Fruit fly (Drosophila melanogaster) whole organism, adult: Measurements from ENCODE around the gene Tfb5.

ENCODE experiments used
- CG12768 ChIP-seq: fragments of 200-800 bp; sonication (Bioruptor generic); optimal IDR thresholded peaks from 2 replicates; lab custom pipeline; 2017; ENCODE audit warnings: missing biosample characterization, missing genetic modification characterization, mild to moderate bottlenecking, moderate library complexity, missing genetic modification reagents
- CG14711 ChIP-seq: fragments of 200-800 bp; sonication (Bioruptor generic); optimal IDR thresholded peaks from 2 replicates; lab custom pipeline; 2018; ENCODE audit warnings: missing biosample characterization, mild to moderate bottlenecking, missing genetic modification characterization, moderate library complexity
- CG7045 ChIP-seq: fragments of 200-800 bp; sonication (Bioruptor generic); optimal IDR thresholded peaks from 2 replicates; lab custom pipeline; 2017; ENCODE audit warnings: missing biosample characterization, mild to moderate bottlenecking, missing genetic modification characterization
- CG7101 ChIP-seq: fragments of 200-800 bp; sonication (Bioruptor generic); optimal IDR thresholded peaks from 2 replicates; lab custom pipeline; 2018; ENCODE audit warnings: missing biosample characterization, mild to moderate bottlenecking, missing genetic modification characterization, moderate library complexity
- Clk ChIP-seq: fragments of 200-800 bp; sonication (Bioruptor generic); optimal IDR thresholded peaks from 2 replicates; lab custom pipeline; 2017; ENCODE audit warnings: missing biosample characterization, missing genetic modification characterization
- Crg-1 ChIP-seq: fragments of 200-800 bp; sonication (Bioruptor generic); optimal IDR thresholded peaks from 2 replicates; lab custom pipeline; 2016; ENCODE audit warnings: missing biosample characterization, missing genetic modification characterization
- Hr96 ChIP-seq: fragments of 200-800 bp; sonication (Bioruptor generic); optimal IDR thresholded peaks from 2 replicates; lab custom pipeline; 2016; ENCODE audit warnings: missing biosample characterization, missing genetic modification characterization
- cnc ChIP-seq, 2 experiments: fragments of >200 bp; optimal IDR thresholded peaks; 2 replicates each; lab custom pipeline; 2017
- kay ChIP-seq: fragments of 200-800 bp; sonication (Bioruptor generic); peaks from one replicate; lab custom pipeline; 2016; ENCODE audit warnings: missing biosample characterization, missing genetic modification characterization, borderline replicate concordance
- ovo ChIP-seq: fragments of 200-800 bp; sonication (Bioruptor generic); optimal IDR thresholded peaks from 2 replicates; lab custom pipeline; 2016; ENCODE audit warnings: missing biosample characterization, missing genetic modification characterization
- pad ChIP-seq: fragments of 200-800 bp; sonication (Bioruptor generic); optimal IDR thresholded peaks from 3 replicates; lab custom pipeline; 2017; ENCODE audit warnings: missing biosample characterization, missing genetic modification characterization, mild to moderate bottlenecking, moderate library complexity, missing genetic modification reagents
- tj ChIP-seq: fragments of 200-800 bp; sonication (Bioruptor generic); optimal IDR thresholded peaks from 3 replicates; lab custom pipeline; 2017; ENCODE audit warnings: missing biosample characterization, mild to moderate bottlenecking, missing genetic modification characterization, moderate library complexity
- toe ChIP-seq: fragments of 200-800 bp; sonication (Bioruptor generic); optimal IDR thresholded peaks from 2 replicates; lab custom pipeline; 2016; ENCODE audit warnings: missing biosample characterization, missing genetic modification characterization

dm6 chr2L:4982098-4982646 lies 28.5 kb downstream of the Tfb5 start:
- TF ChIP-seq CG12768 (GFP tag; lab: Kevin White, UChicago), result no peak
- TF ChIP-seq Clk (GFP tag; lab: Kevin White, UChicago), result no peak
- peak; percentile 41 for TF ChIP-seq tj (GFP tag; lab: Kevin White, UChicago)
- TF ChIP-seq toe, result no peak
- no peak for TF ChIP-seq Crg-1 (GFP tag; lab: Kevin White, UChicago)
- no peak for TF ChIP-seq CG7101
- TF ChIP-seq CG14711, result no peak
- no peak for TF ChIP-seq cnc (optimal IDR thresholded peaks at IDR 0.05; lab: Kevin White, UChicago)
- peak; percentile 9 for TF ChIP-seq pad (GFP tag; lab: Kevin White, UChicago)
- TF ChIP-seq kay (GFP tag; lab: Kevin White, UChicago), result no peak
- TF ChIP-seq ovo (GFP tag; lab: Kevin White, UChicago), result peak; percentile 86
- no peak for TF ChIP-seq Hr96 (GFP tag; lab: Kevin White, UChicago)
- TF ChIP-seq CG7045 (GFP tag; lab: Kevin White, UChicago), result no peak
